Fruit fly (Drosophila melanogaster): ENCODE data around the gene Gtpx.

Gtpx gene

DNA sequence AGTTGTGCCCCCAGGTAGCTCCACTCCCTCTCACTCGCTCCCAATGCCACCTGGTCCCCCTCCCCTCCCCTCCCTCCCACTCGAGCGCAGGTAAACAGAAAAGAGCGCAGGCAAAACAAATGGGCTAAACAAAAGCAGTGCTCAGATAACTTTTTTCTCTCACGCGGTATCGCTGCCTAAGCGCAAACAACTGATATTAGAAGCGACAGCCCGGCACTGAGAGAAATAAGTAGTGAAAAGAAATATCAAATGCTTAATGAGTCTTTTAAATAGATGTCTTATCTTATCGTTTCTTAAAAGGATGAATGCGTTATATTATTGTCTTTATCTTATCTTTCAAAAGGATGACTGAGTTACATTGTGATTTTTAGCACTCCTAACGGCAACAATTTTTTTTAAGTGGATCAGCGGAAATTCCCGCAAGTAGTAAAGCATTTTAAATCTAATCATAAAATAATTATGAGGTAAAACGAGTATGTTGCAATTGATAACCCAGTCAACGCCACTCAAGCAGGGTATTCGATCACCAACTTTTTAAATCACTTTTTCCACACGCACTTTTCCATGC lies 24.8 kb upstream of the Gtpx start (continued):
- TF ChIP-seq hbn (GFP tag; IDR thresholded peaks at IDR 0.05; ENCODE audit: partially characterized antibody): 0 out of 2 replicates have a peak, but pooled peaks have one; percentile 19
- peak; percentile 70 for TF ChIP-seq CG10431 (GFP tag; optimal IDR thresholded peaks at IDR 0.05)
- peak; percentile 92 for TF ChIP-seq Sox100B (GFP tag; optimal IDR thresholded peaks at IDR 0.05)
- peak; percentile 85 for TF ChIP-seq lmd (GFP tag; IDR thresholded peaks at IDR 0.05)
- peak; percentile 32; the same call in 1 of the 2 replicates for TF ChIP-seq dan (GFP tag; IDR thresholded peaks at IDR 0.05)
- peak; percentile 95 for TF ChIP-seq tap (tag; optimal IDR thresholded peaks at IDR 0.05)
- TF ChIP-seq HmgZ (tag; optimal IDR thresholded peaks at IDR 0.05): peak; percentile 91
- peak; percentile 89 for TF ChIP-seq CG6813 (GFP tag; optimal IDR thresholded peaks at IDR 0.05)
- TF ChIP-seq tio (GFP tag; optimal IDR thresholded peaks at IDR 0.05): peak; percentile 88
- TF ChIP-seq Xbp1 (GFP tag; optimal IDR thresholded peaks at IDR 0.05): peak; percentile 93
- TF ChIP-seq ATbp (GFP tag; optimal IDR thresholded peaks at IDR 0.05): peak; percentile 91
- no peak for TF ChIP-seq nerfin-2 (GFP tag; IDR thresholded peaks at IDR 0.05; ENCODE audit: partially characterized antibody)
- TF ChIP-seq CG11723 (GFP tag; optimal IDR thresholded peaks at IDR 0.05): peak; percentile 84
- TF ChIP-seq CG9797 (GFP tag; optimal IDR thresholded peaks at IDR 0.05): no peak
- peak; percentile 90 for TF ChIP-seq CG4820 (GFP tag; optimal IDR thresholded peaks at IDR 0.05)
- TF ChIP-seq pnt (GFP tag; optimal IDR thresholded peaks at IDR 0.05): peak; percentile 88
- TF ChIP-seq Nf-YB (GFP tag; optimal IDR thresholded peaks at IDR 0.05): peak; percentile 79
- TF ChIP-seq CG9727 (GFP tag; optimal IDR thresholded peaks at IDR 0.05): peak; percentile 89
- peak; percentile 87 for TF ChIP-seq CG12299 (tag; optimal IDR thresholded peaks at IDR 0.05)
- TF ChIP-seq CG3407 (GFP tag; optimal IDR thresholded peaks at IDR 0.05): peak; percentile 85
- peak; percentile 95 for TF ChIP-seq CG12391 (tag; optimal IDR thresholded peaks at IDR 0.05)
- peak; percentile 83 for TF ChIP-seq CG18476 (GFP tag; optimal IDR thresholded peaks at IDR 0.05)
- no peak for TF ChIP-seq mld (GFP tag; IDR thresholded peaks at IDR 0.05; ENCODE audit: partially characterized antibody)
- TF ChIP-seq dimm (GFP tag; IDR thresholded peaks at IDR 0.05): peak; percentile 84
- peak; percentile 69 for TF ChIP-seq CG9215 (GFP tag; IDR thresholded peaks at IDR 0.05)
- peak; percentile 81 for TF ChIP-seq mirr (GFP tag; optimal IDR thresholded peaks at IDR 0.05)
- peak; percentile 67 for TF ChIP-seq CG6654 (GFP tag; optimal IDR thresholded peaks at IDR 0.05)
- TF ChIP-seq pan (optimal IDR thresholded peaks at IDR 0.05): no peak
- peak in 1 of 2 experiments; percentile 92 for TF ChIP-seq pan (GFP tag; optimal IDR thresholded peaks at IDR 0.05 in 1 of 2, IDR thresholded peaks at IDR 0.05 in 1 of 2)
- TF ChIP-seq ERR (GFP tag; optimal IDR thresholded peaks at IDR 0.05): peak; percentile 83
- TF ChIP-seq ken (GFP tag; IDR thresholded peaks at IDR 0.05): peak; percentile 79; the same call in 2 of the 3 replicates
- TF ChIP-seq CG34376 (GFP tag; optimal IDR thresholded peaks at IDR 0.05): peak; percentile 87
- TF ChIP-seq chinmo (GFP tag; IDR thresholded peaks at IDR 0.05; ENCODE audit: partially characterized antibody): peak; percentile 77; the same call in 2 of the 4 replicates
- peak; percentile 89 for TF ChIP-seq esg (GFP tag; conservative IDR thresholded peaks at IDR 0.05)
- TF ChIP-seq CG8359 (GFP tag; optimal IDR thresholded peaks at IDR 0.05; ENCODE audit: borderline replicate concordance): peak; percentile 76
- TF ChIP-seq sug (tag; optimal IDR thresholded peaks at IDR 0.05): peak; percentile 89
- peak; percentile 90 for TF ChIP-seq CG2875 (GFP tag; optimal IDR thresholded peaks at IDR 0.05)
- TF ChIP-seq CG10543 (GFP tag; optimal IDR thresholded peaks at IDR 0.05): peak; percentile 83
- TF ChIP-seq pzg (GFP tag; optimal IDR thresholded peaks at IDR 0.05): no peak
- peak; percentile 91 for TF ChIP-seq lilli (GFP tag; optimal IDR thresholded peaks at IDR 0.05)
- TF ChIP-seq CG1832 (GFP tag; optimal IDR thresholded peaks at IDR 0.05): no peak
- TF ChIP-seq jigr1 (GFP tag; IDR thresholded peaks at IDR 0.05): peak; percentile 59; the same call in 1 of the 3 replicates
- peak; percentile 91 for TF ChIP-seq odd (GFP tag; optimal IDR thresholded peaks at IDR 0.05)
- TF ChIP-seq CG7963 (GFP tag; IDR thresholded peaks at IDR 0.05; ENCODE audit: partially characterized antibody): no peak
- peak; percentile 96 for TF ChIP-seq Fer1 (GFP tag; optimal IDR thresholded peaks at IDR 0.05)
- TF ChIP-seq MESR4 (GFP tag; optimal IDR thresholded peaks at IDR 0.05): peak; percentile 31
- TF ChIP-seq inv (GFP tag; IDR thresholded peaks at IDR 0.05; ENCODE audit: partially characterized antibody): no peak
- TF ChIP-seq bsh (GFP tag; optimal IDR thresholded peaks at IDR 0.05): peak in 1 of 2 experiments; percentile 94
